Fruit fly (Drosophila melanogaster): ENCODE results near the gene CG16986.

- TF ChIP-seq az2 (GFP tag; optimal IDR thresholded peaks at IDR 0.05), result peak; percentile 37
- TF ChIP-seq CG31365 (tag; optimal IDR thresholded peaks at IDR 0.05), result no peak
- peak; percentile 39 for TF ChIP-seq CG30020 (tag; optimal IDR thresholded peaks at IDR 0.05)
- TF ChIP-seq zfh2 (GFP tag; optimal IDR thresholded peaks at IDR 0.05), result peak; percentile 33
- peak; percentile 81 for TF ChIP-seq lilli (GFP tag; optimal IDR thresholded peaks at IDR 0.05)
- no peak for TF ChIP-seq CG12769 (tag; optimal IDR thresholded peaks at IDR 0.05)
- peak; percentile 69 for TF ChIP-seq sob (GFP tag; IDR thresholded peaks at IDR 0.05)
- peak; percentile 7 for TF ChIP-seq luna (GFP tag; optimal IDR thresholded peaks at IDR 0.05)
- no peak for TF ChIP-seq h (optimal IDR thresholded peaks at IDR 0.05)
Observed at dm6 chr3L:2631406-2631805, 31.3 kb downstream of the CG16986 start, which contains the start of the genes CG42245 and MEP-1.

All from whole organism, embryonic.